Worm (Caenorhabditis elegans) whole organism, midembryonic: ENCODE results near the gene C25G4.3.

ENCODE experiments used
- flt-1 ChIP-seq: fragments of 200-800 bp; sonication (Bioruptor generic); IDR thresholded peaks from 2 replicates; pipeline ENCODE4 v1.3.6; 2022; ENCODE audit warnings: missing genetic modification characterization, missing compliant biosample characterization
- klf-2 ChIP-seq: fragments of 200-800 bp; sonication (Bioruptor generic); conservative IDR thresholded peaks from 2 replicates; pipeline ENCODE4 v1.3.6; 2022; ENCODE audit warnings: missing genetic modification reagents, missing genetic modification characterization, missing compliant biosample characterization
- ref-1 ChIP-seq: fragments of 200-800 bp; sonication (Bioruptor generic); conservative IDR thresholded peaks from 2 replicates; pipeline ENCODE4 v1.3.6; 2022; ENCODE audit warnings: missing genetic modification reagents, missing genetic modification characterization, missing compliant biosample characterization
- tab-1 ChIP-seq: fragments of 200-800 bp; sonication (Bioruptor generic); IDR thresholded peaks from 2 replicates; pipeline ENCODE4 v1.3.6; 2022; ENCODE audit warnings: missing genetic modification characterization, missing compliant biosample characterization

DNA sequence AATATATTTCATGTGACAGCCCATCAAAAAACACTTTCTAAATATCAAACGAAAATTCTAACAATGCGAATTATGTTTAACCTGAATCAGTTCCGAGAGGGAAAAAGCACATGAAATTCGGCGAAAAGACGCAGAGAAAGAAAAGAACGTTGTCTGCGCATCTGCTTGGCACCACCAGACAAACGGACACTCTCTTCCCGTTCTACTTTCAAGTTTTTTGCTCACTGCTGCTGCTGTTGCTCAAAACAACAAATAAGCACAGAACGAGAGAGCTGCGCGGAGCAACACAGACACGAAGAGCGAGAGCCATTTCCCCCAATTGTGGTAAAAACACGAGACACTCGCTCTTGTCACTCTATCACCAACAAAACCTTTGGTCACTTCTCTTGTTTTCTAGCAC, 19.1 kb upstream of the C25G4.3 start:
- TF ChIP-seq klf-2 (no peak), ref-1 (GFP tag; lab: Robert Waterston, UW) (no peak), tab-1 (no peak), flt-1 (GFP tag; lab: Robert Waterston, UW) (no peak)
